Fruit fly (Drosophila melanogaster) whole organism, embryonic: ENCODE data around the gene Cbl.

ENCODE experiments used
- Abd-B ChIP-seq: fragments of 200-800 bp; sonication (Bioruptor generic); optimal IDR thresholded peaks from 2 replicates; lab custom pipeline; 2018; ENCODE audit warnings: missing biosample characterization, mild to moderate bottlenecking, missing genetic modification characterization, moderate library complexity
- Antp ChIP-seq: fragments of 200-800 bp; sonication (Bioruptor generic); optimal IDR thresholded peaks from 3 replicates; lab custom pipeline; 2016; ENCODE audit warnings: missing biosample characterization, missing genetic modification characterization
- CG11093 ChIP-seq: fragments of 200-800 bp; sonication (Bioruptor generic); IDR thresholded peaks from 3 replicates; pipeline ENCODE4 v1.3.6; 2022; ENCODE audit warnings: missing biosample characterization, missing genetic modification characterization
- CG14441 ChIP-seq: fragments of 200-800 bp; sonication (Bioruptor generic); IDR thresholded peaks from 2 replicates; pipeline ENCODE4 v1.3.6; 2022; ENCODE audit warnings: missing biosample characterization, missing genetic modification characterization
- CG14860 ChIP-seq: fragments of 200-800 bp; sonication (Bioruptor generic); IDR thresholded peaks from 3 replicates; pipeline ENCODE4 v1.3.6; 2022; ENCODE audit warnings: missing biosample characterization, missing genetic modification characterization; ENCODE audit not compliant: partially characterized antibody
- CG15479 ChIP-seq: fragments of 200-800 bp; sonication (Bioruptor generic); optimal IDR thresholded peaks from 3 replicates; lab custom pipeline; 2019; ENCODE audit warnings: missing biosample characterization, mild to moderate bottlenecking, missing genetic modification characterization, moderate library complexity
- CG16779 ChIP-seq: fragments of 200-800 bp; sonication (Bioruptor generic); IDR thresholded peaks from 2 replicates; pipeline ENCODE4 v1.3.6; 2022; ENCODE audit warnings: missing biosample characterization, missing genetic modification characterization
- CG17829 ChIP-seq: fragments of 200-800 bp; optimal IDR thresholded peaks from 2 replicates; lab custom pipeline; 2019; ENCODE audit warnings: missing biosample characterization, mild to moderate bottlenecking, missing genetic modification characterization, moderate library complexity
- CG17912 ChIP-seq: fragments of 200-800 bp; sonication (Bioruptor generic); optimal IDR thresholded peaks from 2 replicates; lab custom pipeline; 2018; ENCODE audit warnings: missing biosample characterization, mild to moderate bottlenecking, missing genetic modification characterization
- CG2199 ChIP-seq: fragments of 200-800 bp; sonication (Bioruptor generic); IDR thresholded peaks from 3 replicates; pipeline ENCODE4 v1.3.6; 2022; ENCODE audit warnings: missing biosample characterization, missing genetic modification characterization
- CG4404 ChIP-seq: fragments of 200-800 bp; sonication (Bioruptor generic); IDR thresholded peaks from 2 replicates; pipeline ENCODE4 v1.3.6; 2022; ENCODE audit warnings: missing biosample characterization, missing genetic modification characterization
- CG7786 ChIP-seq: fragments of 200-800 bp; sonication (Bioruptor generic); optimal IDR thresholded peaks from 2 replicates; lab custom pipeline; 2016; ENCODE audit warnings: missing biosample characterization, missing genetic modification characterization
- CG8478 ChIP-seq: fragments of >200 bp; optimal IDR thresholded peaks from 2 replicates; lab custom pipeline; 2018
- CG9932 ChIP-seq: fragments of 200-800 bp; sonication (Bioruptor generic); IDR thresholded peaks from 2 replicates; pipeline ENCODE4 v1.3.6; 2022; ENCODE audit warnings: missing biosample characterization, missing genetic modification characterization
- CkIIα-i1 ChIP-seq: fragments of 200-800 bp; sonication (Bioruptor generic); IDR thresholded peaks from 2 replicates; pipeline ENCODE4 v1.3.6; 2022; ENCODE audit warnings: missing biosample characterization, missing genetic modification characterization
- CoRest ChIP-seq: fragments of 200-800 bp; sonication (Bioruptor generic); optimal IDR thresholded peaks from 3 replicates; lab custom pipeline; 2018; ENCODE audit warnings: missing biosample characterization, mild to moderate bottlenecking, missing genetic modification characterization, moderate library complexity
- Dfd ChIP-seq, 2 experiments: fragments of >200 bp; optimal IDR thresholded peaks; 2 replicates each; lab custom pipeline; 2017; ENCODE audit warnings: missing biosample characterization in 2 of 2, missing genetic modification characterization in 2 of 2
- ERR ChIP-seq: fragments of 200-800 bp; sonication (Bioruptor generic); optimal IDR thresholded peaks from 2 replicates; lab custom pipeline; 2016; ENCODE audit warnings: missing biosample characterization, missing genetic modification characterization
- Elba2 ChIP-seq: fragments of 200-800 bp; sonication (Bioruptor generic); optimal IDR thresholded peaks from 3 replicates; lab custom pipeline; 2016; ENCODE audit warnings: missing biosample characterization, missing genetic modification characterization
- GATAe ChIP-seq: fragments of 200-800 bp; sonication (Bioruptor generic); conservative IDR thresholded peaks from 2 replicates; pipeline ENCODE4 v1.3.6; 2022; ENCODE audit warnings: missing biosample characterization, missing genetic modification characterization
- HmgZ ChIP-seq: fragments of 200-800 bp; sonication (Bioruptor generic); optimal IDR thresholded peaks from 2 replicates; lab custom pipeline; 2018; ENCODE audit warnings: missing biosample characterization, mild to moderate bottlenecking, missing genetic modification characterization
- Med ChIP-seq: fragments of 200-800 bp; sonication (Bioruptor generic); peaks from one replicate; lab custom pipeline; 2016; ENCODE audit warnings: missing biosample characterization, missing genetic modification characterization, mild to moderate bottlenecking, inconsistent platforms, moderate library complexity
- NFAT ChIP-seq: fragments of 200-800 bp; sonication (Bioruptor generic); IDR thresholded peaks from 2 replicates; pipeline ENCODE4 v1.3.6; 2022; ENCODE audit warnings: missing biosample characterization, missing genetic modification characterization
- Rfx ChIP-seq: fragments of 200-800 bp; sonication (Bioruptor generic); IDR thresholded peaks from 2 replicates; pipeline ENCODE4 v1.3.6; 2022; ENCODE audit warnings: missing biosample characterization, missing genetic modification characterization
- Rx ChIP-seq: fragments of 200-800 bp; sonication (Bioruptor generic); IDR thresholded peaks from 2 replicates; pipeline ENCODE4 v1.3.6; 2022; ENCODE audit warnings: missing biosample characterization, missing genetic modification characterization
- Sox102F ChIP-seq: fragments of 200-800 bp; sonication (Bioruptor generic); optimal IDR thresholded peaks from 2 replicates; lab custom pipeline; 2018; ENCODE audit warnings: missing biosample characterization, mild to moderate bottlenecking, missing genetic modification characterization, moderate library complexity
- Ssrp ChIP-seq: fragments of 200-800 bp; sonication (Bioruptor generic); optimal IDR thresholded peaks from 2 replicates; lab custom pipeline; 2018; ENCODE audit warnings: missing biosample characterization, mild to moderate bottlenecking, missing genetic modification characterization, moderate library complexity
- ase ChIP-seq: fragments of 200-800 bp; sonication (Bioruptor generic); IDR thresholded peaks from 3 replicates; pipeline ENCODE4 v1.3.6; 2022; ENCODE audit warnings: missing biosample characterization, missing genetic modification characterization
- cas ChIP-seq: fragments of 200-800 bp; sonication (Bioruptor generic); IDR thresholded peaks from 2 replicates; pipeline ENCODE4 v1.3.6; 2022; ENCODE audit warnings: missing biosample characterization, missing genetic modification characterization
- corto ChIP-seq: fragments of 200-800 bp; sonication (Bioruptor generic); optimal IDR thresholded peaks from 2 replicates; lab custom pipeline; 2016; ENCODE audit warnings: missing biosample characterization, mild to moderate bottlenecking, missing genetic modification characterization, moderate library complexity
- da ChIP-seq: fragments of 200-800 bp; sonication (Bioruptor generic); optimal IDR thresholded peaks from 2 replicates; lab custom pipeline; 2016; ENCODE audit warnings: missing biosample characterization, missing genetic modification characterization
- dimm ChIP-seq: fragments of 200-800 bp; sonication (Bioruptor generic); IDR thresholded peaks from 2 replicates; pipeline ENCODE4 v1.3.6; 2022; ENCODE audit warnings: missing biosample characterization, missing genetic modification characterization
- dmrt11E ChIP-seq: fragments of 200-800 bp; sonication (Bioruptor generic); optimal IDR thresholded peaks from 3 replicates; lab custom pipeline; 2018; ENCODE audit warnings: missing biosample characterization, mild to moderate bottlenecking, missing genetic modification characterization, moderate library complexity
- dmrt99B ChIP-seq: fragments of 200-800 bp; sonication (Bioruptor generic); optimal IDR thresholded peaks from 2 replicates; lab custom pipeline; 2018; ENCODE audit warnings: missing biosample characterization, mild to moderate bottlenecking, missing genetic modification characterization, moderate library complexity
- esg ChIP-seq: fragments of 200-800 bp; sonication (Bioruptor generic); conservative IDR thresholded peaks from 2 replicates; pipeline ENCODE4 v1.3.6; 2022; ENCODE audit warnings: missing biosample characterization, missing genetic modification characterization
- ewg ChIP-seq: fragments of 200-800 bp; sonication (Bioruptor generic); optimal IDR thresholded peaks from 3 replicates; lab custom pipeline; 2017; ENCODE audit warnings: mild to moderate bottlenecking, missing biosample characterization, missing genetic modification reagents, missing genetic modification characterization
- fd102C ChIP-seq: fragments of 200-800 bp; sonication (Bioruptor generic); optimal IDR thresholded peaks from 2 replicates; lab custom pipeline; 2018; ENCODE audit warnings: missing biosample characterization, mild to moderate bottlenecking, missing genetic modification characterization, moderate library complexity
- fd3F ChIP-seq: fragments of 200-800 bp; sonication (Bioruptor generic); optimal IDR thresholded peaks from 2 replicates; lab custom pipeline; 2018; ENCODE audit warnings: missing biosample characterization, mild to moderate bottlenecking, missing genetic modification characterization, moderate library complexity
- gcm2 ChIP-seq: fragments of 200-800 bp; sonication (Bioruptor generic); optimal IDR thresholded peaks from 2 replicates; lab custom pipeline; 2016; ENCODE audit warnings: missing biosample characterization, missing genetic modification characterization
- gro ChIP-seq: fragments of 200-800 bp; sonication (Bioruptor generic); optimal IDR thresholded peaks from 2 replicates; lab custom pipeline; 2016; ENCODE audit warnings: missing biosample characterization, missing genetic modification characterization
- h ChIP-seq: fragments of >200 bp; optimal IDR thresholded peaks from 2 replicates; lab custom pipeline; 2017
- kah ChIP-seq: fragments of 200-800 bp; sonication (Bioruptor generic); optimal IDR thresholded peaks from 2 replicates; lab custom pipeline; 2018; ENCODE audit warnings: missing biosample characterization, mild to moderate bottlenecking, missing genetic modification characterization
- mam ChIP-seq: fragments of 200-800 bp; sonication (Bioruptor generic); optimal IDR thresholded peaks from 3 replicates; lab custom pipeline; 2016; ENCODE audit warnings: missing biosample characterization, missing genetic modification characterization
- nerfin-1 ChIP-seq: fragments of 200-800 bp; sonication (Bioruptor generic); optimal IDR thresholded peaks from 3 replicates; lab custom pipeline; 2019; ENCODE audit warnings: missing biosample characterization, mild to moderate bottlenecking, missing genetic modification characterization, moderate library complexity
- onecut ChIP-seq: fragments of 200-800 bp; sonication (Bioruptor generic); IDR thresholded peaks from 2 replicates; pipeline ENCODE4 v1.3.6; 2022; ENCODE audit warnings: missing biosample characterization, missing genetic modification characterization
- pan ChIP-seq, 4 experiments: fragments of >200 bp in 3 of 4; fragments of 200-800 bp in 1 of 4; sonication (Bioruptor generic) in 1 of 4; optimal IDR thresholded peaks in 3 of 4; IDR thresholded peaks in 1 of 4; 2 replicates each; pipeline versions ENCODE4 v1.3.6 to Lab custom; 2017 to 2022; ENCODE audit warnings: missing biosample characterization in 2 of 4, missing genetic modification characterization in 2 of 4, mixed read lengths in 1 of 4
- pros ChIP-seq: fragments of 200-800 bp; sonication (Bioruptor generic); optimal IDR thresholded peaks from 3 replicates; lab custom pipeline; 2019; ENCODE audit warnings: missing biosample characterization, mild to moderate bottlenecking, missing genetic modification characterization, moderate library complexity
- schlank ChIP-seq: fragments of 200-800 bp; sonication (Bioruptor generic); optimal IDR thresholded peaks from 2 replicates; lab custom pipeline; 2018; ENCODE audit warnings: missing biosample characterization, mild to moderate bottlenecking, missing genetic modification characterization
- so ChIP-seq: fragments of 200-800 bp; sonication (Bioruptor generic); IDR thresholded peaks from 3 replicates; pipeline ENCODE4 v1.3.6; 2022; ENCODE audit warnings: missing biosample characterization, missing genetic modification characterization
- tin ChIP-seq: fragments of 200-800 bp; sonication (Bioruptor generic); optimal IDR thresholded peaks from 3 replicates; lab custom pipeline; 2016; ENCODE audit warnings: missing biosample characterization, missing genetic modification characterization
- vvl ChIP-seq: fragments of 200-800 bp; sonication (Bioruptor generic); IDR thresholded peaks from 2 replicates; pipeline ENCODE4 v1.3.6; 2022; ENCODE audit warnings: missing biosample characterization, missing genetic modification characterization

The Cbl gene

DNA sequence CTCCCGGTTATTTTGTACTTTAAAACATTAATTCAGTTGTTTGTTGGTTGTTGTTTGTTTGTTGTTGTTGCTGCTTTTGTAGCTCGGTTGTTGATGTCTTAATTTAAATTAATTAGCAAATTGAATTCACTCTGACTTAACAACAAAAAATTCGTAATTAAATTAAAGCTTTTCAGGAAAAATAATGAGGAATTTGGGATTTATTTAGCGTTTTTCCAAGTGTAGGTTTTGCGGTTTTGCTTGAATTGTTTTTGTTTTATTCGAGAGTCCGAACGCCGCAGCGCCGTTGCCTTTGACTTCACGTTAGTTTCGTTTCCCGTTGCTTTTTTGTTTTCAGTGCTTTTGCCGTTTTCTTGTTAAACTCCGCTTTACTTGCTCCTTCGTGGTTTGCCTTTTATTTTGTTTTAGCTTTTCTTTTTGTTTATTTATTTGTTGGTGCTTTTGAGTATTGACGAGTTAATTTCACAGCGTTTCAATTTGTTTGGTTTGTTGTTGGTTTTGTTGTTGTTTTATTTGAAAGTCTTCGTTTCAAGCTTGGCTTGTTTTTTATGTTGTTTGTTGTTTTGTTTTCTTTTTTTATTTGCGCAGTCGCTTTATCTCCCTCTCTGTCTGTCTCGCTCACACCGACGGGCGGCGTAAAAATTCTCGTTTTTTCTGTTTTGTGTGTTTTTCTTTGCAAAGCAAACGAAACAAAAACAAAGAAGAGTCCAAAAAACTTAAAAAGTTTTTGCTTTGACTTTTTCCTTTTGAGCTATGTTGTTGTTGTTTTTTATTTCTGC, 16.2 kb downstream of the Cbl start (continued):
- no peak for TF ChIP-seq gro
- no peak for TF ChIP-seq dmrt99B (tag; lab: Kevin White, UChicago)
- TF ChIP-seq CG15479 (GFP tag; lab: Kevin White, UChicago): no peak
- peak; percentile 50 for TF ChIP-seq fd3F (GFP tag; lab: Kevin White, UChicago)
- no peak for TF ChIP-seq Rx
- peak; percentile 7 for TF ChIP-seq HmgZ
- no peak for TF ChIP-seq Dfd (GFP tag; optimal IDR thresholded peaks at IDR 0.05; lab: Kevin White, UChicago)
- peak; percentile 23 for TF ChIP-seq CoRest (tag; lab: Kevin White, UChicago)
- no peak for TF ChIP-seq CG4404 (GFP tag; lab: Robert Waterston, UW)
- no peak for TF ChIP-seq esg (GFP tag; lab: Robert Waterston, UW)
- TF ChIP-seq dmrt11E (tag; lab: Kevin White, UChicago): no peak
- no peak for TF ChIP-seq NFAT (GFP tag; lab: Robert Waterston, UW)
- peak; percentile 33 for TF ChIP-seq mam
- TF ChIP-seq ase (GFP tag; lab: Robert Waterston, UW): no peak
- TF ChIP-seq CG11093 (GFP tag; lab: Robert Waterston, UW): no peak
- TF ChIP-seq cas: no peak
- TF ChIP-seq GATAe (GFP tag; lab: Robert Waterston, UW): no peak
- TF ChIP-seq so (GFP tag; lab: Robert Waterston, UW): no peak
- TF ChIP-seq CG7786 (GFP tag; lab: Kevin White, UChicago): no peak
- TF ChIP-seq pros (GFP tag; lab: Kevin White, UChicago): peak; percentile 5
- TF ChIP-seq vvl (GFP tag; lab: Robert Waterston, UW): no peak; the same call in 1 of the 2 replicates
- no peak for TF ChIP-seq nerfin-1 (tag; lab: Kevin White, UChicago)
- no peak for TF ChIP-seq CG14860 (GFP tag; lab: Robert Waterston, UW)
- TF ChIP-seq h: no peak
- TF ChIP-seq gcm2 (GFP tag; lab: Kevin White, UChicago): no peak
- no peak for TF ChIP-seq Antp (GFP tag; lab: Kevin White, UChicago)
- TF ChIP-seq CG8478 (lab: Kevin White, UChicago): no peak
- TF ChIP-seq pan (optimal IDR thresholded peaks at IDR 0.05; lab: Kevin White, UChicago): no peak
- TF ChIP-seq pan (GFP tag; optimal IDR thresholded peaks at IDR 0.05 in 1 of 2, IDR thresholded peaks at IDR 0.05 in 1 of 2): peak in 1 of 2 experiments; percentile 34
- no peak for TF ChIP-seq Elba2 (GFP tag; lab: Kevin White, UChicago)
- no peak for TF ChIP-seq CkIIα-i1 (GFP tag; lab: Robert Waterston, UW)
- TF ChIP-seq CG9932 (GFP tag; lab: Robert Waterston, UW): no peak
- no peak for TF ChIP-seq CG2199 (GFP tag; lab: Robert Waterston, UW)
- TF ChIP-seq CG17912 (GFP tag; lab: Kevin White, UChicago): no peak
- TF ChIP-seq ewg (GFP tag; lab: Kevin White, UChicago): peak; percentile 55
- TF ChIP-seq CG14441 (GFP tag; lab: Robert Waterston, UW): no peak
- TF ChIP-seq Abd-B (GFP tag; lab: Kevin White, UChicago): no peak
- TF ChIP-seq CG16779 (GFP tag; lab: Robert Waterston, UW): no peak
- TF ChIP-seq CG17829 (tag; lab: Kevin White, UChicago): no peak
- no peak for TF ChIP-seq fd102C
- TF ChIP-seq corto (GFP tag; lab: Kevin White, UChicago): no peak
- peak; percentile 45 for TF ChIP-seq Ssrp (tag; lab: Kevin White, UChicago)
- TF ChIP-seq schlank (tag; lab: Kevin White, UChicago): no peak
- no peak for TF ChIP-seq kah (GFP tag; lab: Kevin White, UChicago)
- peak; percentile 25 for TF ChIP-seq tin (GFP tag; lab: Kevin White, UChicago)
- TF ChIP-seq ERR (GFP tag; lab: Kevin White, UChicago): no peak
- TF ChIP-seq da: no peak
- no peak for TF ChIP-seq dimm (GFP tag; lab: Robert Waterston, UW)
- TF ChIP-seq Sox102F: no peak
- TF ChIP-seq Med (GFP tag; lab: Kevin White, UChicago): no peak
- TF ChIP-seq onecut (GFP tag; lab: Robert Waterston, UW): no peak
- TF ChIP-seq Rfx (GFP tag; lab: Robert Waterston, UW): no peak; the same call in 1 of the 2 replicates
